Worm (Caenorhabditis elegans) whole organism, L1 larva: Measurements from ENCODE around the gene F43E2.6.

ENCODE experiments used
- C16A3.4 ChIP-seq: fragments of 150-350 bp; optimal IDR thresholded peaks from 2 replicates; lab custom pipeline; 2014; ENCODE audit warnings: missing biosample characterization, missing genetic modification characterization
- C34B4.2 ChIP-seq: sonication (generic microtip); optimal IDR thresholded peaks from 2 replicates; lab custom pipeline; 2017; ENCODE audit warnings: mild to moderate bottlenecking, missing genetic modification characterization, missing compliant biosample characterization
- F16B12.6 ChIP-seq: fragments of 150-350 bp; optimal IDR thresholded peaks from 2 replicates; lab custom pipeline; 2014; ENCODE audit warnings: missing biosample characterization, missing genetic modification characterization
- Y116A8C.19 ChIP-seq: sonication (generic microtip); optimal IDR thresholded peaks from 2 replicates; lab custom pipeline; 2016; ENCODE audit warnings: missing compliant biosample characterization, missing genetic modification characterization, borderline replicate concordance
- aha-1 ChIP-seq: fragments of 150-350 bp; optimal IDR thresholded peaks from 2 replicates; lab custom pipeline; 2014; ENCODE audit warnings: missing biosample characterization, missing genetic modification characterization
- ama-1 ChIP-seq: fragments of 150-350 bp; optimal IDR thresholded peaks from 2 replicates; lab custom pipeline; 2014
- ceh-63 ChIP-seq: fragments of 200-800 bp; sonication (Bioruptor generic); optimal IDR thresholded peaks from 2 replicates; lab custom pipeline; 2018; ENCODE audit warnings: mild to moderate bottlenecking, missing genetic modification characterization, missing compliant biosample characterization
- ceh-82 ChIP-seq, 3 experiments: fragments of 150-350 bp in 1 of 3; sonication (generic microtip) in 2 of 3; optimal IDR thresholded peaks; 2 replicates each; lab custom pipeline; 2014 to 2017; ENCODE audit warnings: missing biosample characterization in 3 of 3, missing genetic modification characterization in 3 of 3
- egl-27 ChIP-seq, 2 experiments: fragments of 150-350 bp in 1 of 2; sonication (generic microtip); optimal IDR thresholded peaks; 3 replicates each; lab custom pipeline; 2017 to 2018; ENCODE audit warnings: missing biosample characterization in 2 of 2, missing genetic modification characterization in 2 of 2, missing genetic modification reagents in 2 of 2
- elt-2 ChIP-seq: sonication (generic microtip); optimal IDR thresholded peaks from 2 replicates; lab custom pipeline; 2016; ENCODE audit warnings: missing genetic modification characterization, mild to moderate bottlenecking, inconsistent platforms, missing compliant biosample characterization, missing genetic modification reagents
- elt-3 ChIP-seq, 6 experiments: fragments of 150-350 bp in 1 of 6; sonication (generic microtip); optimal IDR thresholded peaks; 2 replicates each; lab custom pipeline; 2017 to 2018; ENCODE audit warnings: missing biosample characterization in 6 of 6, missing genetic modification characterization in 6 of 6, inconsistent platforms in 1 of 6
- fkh-10 ChIP-seq: sonication (generic microtip); optimal IDR thresholded peaks from 2 replicates; lab custom pipeline; 2017; ENCODE audit warnings: missing biosample characterization, missing genetic modification reagents, missing genetic modification characterization
- fkh-8 ChIP-seq: sonication (generic microtip); optimal IDR thresholded peaks from 2 replicates; lab custom pipeline; 2016; ENCODE audit warnings: mild to moderate bottlenecking, missing genetic modification characterization, missing compliant biosample characterization
- hlh-4 ChIP-seq: sonication (generic microtip); optimal IDR thresholded peaks from 2 replicates; lab custom pipeline; 2016; ENCODE audit warnings: mild to moderate bottlenecking, missing genetic modification characterization, missing compliant biosample characterization
- hpl-2 ChIP-seq: fragments of 150-350 bp; optimal IDR thresholded peaks from 2 replicates; lab custom pipeline; 2014; ENCODE audit warnings: missing biosample characterization, missing genetic modification reagents, missing genetic modification characterization
- isw-1 ChIP-seq: fragments of 200-800 bp; sonication (Bioruptor generic); IDR thresholded peaks from 2 replicates; pipeline ENCODE4 v1.3.6; 2022; ENCODE audit warnings: missing genetic modification characterization, missing compliant biosample characterization
- lin-14 ChIP-seq: fragments of 200-800 bp; sonication (Bioruptor generic); optimal IDR thresholded peaks from 2 replicates; lab custom pipeline; 2018; ENCODE audit warnings: mild to moderate bottlenecking, missing genetic modification characterization, moderate library complexity, missing compliant biosample characterization
- lir-3 ChIP-seq: sonication (generic microtip); optimal IDR thresholded peaks from 2 replicates; lab custom pipeline; 2016; ENCODE audit warnings: mild to moderate bottlenecking, missing genetic modification characterization, moderate library complexity, missing compliant biosample characterization; ENCODE audit not compliant: poor library complexity
- mab-9 ChIP-seq: fragments of 200-800 bp; sonication (Bioruptor generic); IDR thresholded peaks from 2 replicates; pipeline ENCODE4 v1.3.6; 2022; ENCODE audit warnings: missing genetic modification reagents, missing genetic modification characterization, missing compliant biosample characterization
- nhr-20 ChIP-seq: sonication (generic microtip); optimal IDR thresholded peaks from 2 replicates; lab custom pipeline; 2016; ENCODE audit warnings: mild to moderate bottlenecking, missing genetic modification characterization, missing compliant biosample characterization
- nhr-237 ChIP-seq: fragments of 150-350 bp; optimal IDR thresholded peaks from 2 replicates; lab custom pipeline; 2014; ENCODE audit warnings: missing biosample characterization, missing genetic modification characterization
- nhr-47 ChIP-seq: sonication (generic microtip); optimal IDR thresholded peaks from 2 replicates; lab custom pipeline; 2016; ENCODE audit warnings: mild to moderate bottlenecking, missing genetic modification characterization, moderate library complexity, missing compliant biosample characterization
- nhr-77 ChIP-seq: fragments of 150-350 bp; optimal IDR thresholded peaks from 2 replicates; lab custom pipeline; 2014; ENCODE audit warnings: missing biosample characterization, missing genetic modification characterization
- nhr-84 ChIP-seq: sonication (generic microtip); optimal IDR thresholded peaks from 2 replicates; lab custom pipeline; 2017; ENCODE audit warnings: missing biosample characterization, missing genetic modification characterization
- pag-3 ChIP-seq: sonication (generic microtip); optimal IDR thresholded peaks from 2 replicates; lab custom pipeline; 2017; ENCODE audit warnings: missing genetic modification characterization, mild to moderate bottlenecking, missing compliant biosample characterization, antibody characterized with exemption, borderline replicate concordance; ENCODE audit not compliant: insufficient read depth
- pqm-1 ChIP-seq: sonication (generic microtip); optimal IDR thresholded peaks from 3 replicates; lab custom pipeline; 2017; ENCODE audit warnings: missing biosample characterization, missing genetic modification characterization
- snu-23 ChIP-seq: sonication (generic microtip); optimal IDR thresholded peaks from 2 replicates; lab custom pipeline; 2016; ENCODE audit warnings: missing genetic modification characterization, missing compliant biosample characterization
- sptf-1 ChIP-seq: fragments of 150-350 bp; optimal IDR thresholded peaks from 2 replicates; lab custom pipeline; 2014; ENCODE audit warnings: missing biosample characterization, missing genetic modification characterization
- sup-37 ChIP-seq: fragments of 200-800 bp; sonication (Bioruptor generic); optimal IDR thresholded peaks from 2 replicates; lab custom pipeline; 2018; ENCODE audit warnings: mild to moderate bottlenecking, missing genetic modification characterization, missing compliant biosample characterization
- tbx-2 ChIP-seq: sonication (generic microtip); optimal IDR thresholded peaks from 2 replicates; lab custom pipeline; 2016; ENCODE audit warnings: missing genetic modification characterization, missing compliant biosample characterization
- tlp-1 ChIP-seq: fragments of 150-350 bp; optimal IDR thresholded peaks from 2 replicates; lab custom pipeline; 2014; ENCODE audit warnings: missing biosample characterization, missing genetic modification characterization
- unc-62 ChIP-seq: fragments of 150-350 bp; optimal IDR thresholded peaks from 2 replicates; lab custom pipeline; 2014; ENCODE audit warnings: missing biosample characterization, missing genetic modification reagents, missing genetic modification characterization
- unc-86 ChIP-seq: sonication (generic microtip); optimal IDR thresholded peaks from 2 replicates; lab custom pipeline; 2016; ENCODE audit warnings: missing genetic modification characterization, missing compliant biosample characterization
- zag-1 ChIP-seq: fragments of 150-350 bp; optimal IDR thresholded peaks from 2 replicates; lab custom pipeline; 2014; ENCODE audit warnings: missing biosample characterization, missing genetic modification characterization
- ztf-4 ChIP-seq: fragments of 150-350 bp; optimal IDR thresholded peaks from 2 replicates; lab custom pipeline; 2014; ENCODE audit warnings: missing biosample characterization, missing genetic modification characterization

Gene F43E2.6

DNA sequence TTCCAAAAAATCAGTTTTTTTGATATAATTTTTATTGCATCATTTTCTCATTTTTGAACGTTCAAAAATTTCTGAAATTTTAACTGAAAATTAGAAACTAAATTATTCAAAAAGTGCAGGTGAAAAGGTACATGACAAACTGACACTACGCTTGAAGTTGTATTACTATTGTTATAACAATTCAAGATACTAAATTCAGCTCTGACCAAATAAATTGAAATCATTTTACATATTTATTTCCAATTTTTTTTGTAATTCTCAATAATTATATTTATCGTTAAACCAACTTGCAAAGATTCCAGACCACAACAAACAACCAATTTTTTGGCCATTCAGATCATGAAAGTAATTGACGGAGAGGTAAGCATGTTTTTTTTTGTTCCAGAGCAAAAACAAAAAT lies 16.8 kb upstream of the F43E2.6 start, which contains the start of gene sre-3:
Gene sre-3, plus strand, starts transcription at position 301 of the 400 bp plus-strand sequence.
- TF ChIP-seq elt-2 (tag; lab: Kevin White, UChicago) (no peak), ceh-82 (tag; optimal IDR thresholded peaks at IDR 0.05; lab: Kevin White, UChicago) (no peak)

DNA sequence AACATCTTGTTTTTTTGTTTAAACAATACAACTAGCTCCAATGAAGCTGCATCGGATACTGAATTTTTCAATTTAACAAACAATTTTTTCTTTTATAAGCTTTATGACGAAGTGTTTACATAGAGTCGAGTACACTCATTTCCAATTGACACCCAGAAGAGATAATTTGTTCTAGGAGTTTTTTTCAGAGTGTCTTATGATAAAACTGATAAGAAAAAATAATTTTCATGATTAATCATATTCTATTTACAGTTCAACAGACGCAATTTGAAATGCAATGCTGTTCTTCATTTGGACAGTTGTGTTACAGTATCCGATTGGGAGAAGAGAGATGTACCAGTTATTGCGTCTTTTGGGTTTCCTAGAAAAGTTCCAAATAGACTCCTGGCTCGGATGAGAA lies 13.3 kb upstream of the F43E2.6 start:
- TF ChIP-seq C34B4.2, result no peak
- TF ChIP-seq ceh-63 (GFP tag; lab: Kevin White, UChicago), result no peak
- TF ChIP-seq C16A3.4 (tag; lab: Kevin White, UChicago), result no peak
- no peak for TF ChIP-seq tlp-1 (tag; lab: Kevin White, UChicago)
- TF ChIP-seq sptf-1 (tag; lab: Kevin White, UChicago), result no peak
- no peak for TF ChIP-seq aha-1 (tag; lab: Kevin White, UChicago)
- no peak for TF ChIP-seq ztf-4 (tag; lab: Kevin White, UChicago)
- no peak for TF ChIP-seq nhr-237 (tag; lab: Kevin White, UChicago)
- no peak for TF ChIP-seq tbx-2 (tag; lab: Kevin White, UChicago)
- TF ChIP-seq lin-14 (GFP tag; lab: Kevin White, UChicago), result no peak
- TF ChIP-seq egl-27 (tag; optimal IDR thresholded peaks at IDR 0.05; lab: Kevin White, UChicago), result no peak
- no peak for TF ChIP-seq pag-3 (tag; lab: Kevin White, UChicago)
- no peak for TF ChIP-seq elt-2 (tag; lab: Kevin White, UChicago)
- no peak for TF ChIP-seq nhr-84 (tag; lab: Kevin White, UChicago)

DNA sequence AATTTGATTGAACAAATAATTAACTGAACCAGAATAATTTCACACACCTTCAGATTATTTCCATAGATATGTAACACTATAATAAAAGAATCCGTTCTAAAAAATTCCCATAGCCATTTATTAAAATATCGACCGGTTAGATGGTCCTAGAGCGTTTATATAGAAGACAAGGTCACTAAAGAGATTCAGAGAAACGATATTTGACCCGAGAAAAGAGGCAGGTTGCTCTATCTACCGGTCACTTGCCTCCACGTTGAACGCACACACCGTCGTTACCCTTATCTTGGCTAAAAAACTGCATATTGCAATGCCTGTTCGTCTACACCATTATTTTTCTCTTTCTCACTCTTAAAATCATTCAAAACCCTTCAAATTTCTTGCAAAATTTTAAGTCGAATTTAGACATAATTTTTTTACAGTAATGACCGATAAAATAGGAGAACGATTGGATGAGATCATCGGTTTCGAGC lies 12.5 kb upstream of the F43E2.6 start, which contains the start of gene C07D10.5:
Gene C07D10.5, plus strand, starts transcription at position 420 of the 470 bp plus-strand sequence.
- TF ChIP-seq unc-62 (GFP tag; lab: Kevin White, UChicago) (no peak), nhr-47 (tag; lab: Kevin White, UChicago) (no peak), nhr-20 (tag; lab: Kevin White, UChicago) (no peak), ztf-4 (tag; lab: Kevin White, UChicago) (no peak), elt-2 (tag; lab: Kevin White, UChicago) (no peak), sptf-1 (tag; lab: Kevin White, UChicago) (no peak), F16B12.6 (tag; lab: Kevin White, UChicago) (no peak), Y116A8C.19 (no peak), elt-3 (tag; optimal IDR thresholded peaks at IDR 0.05; lab: Kevin White, UChicago) (no peak), ama-1 (lab: Kevin White, UChicago) (no peak), egl-27 (tag; optimal IDR thresholded peaks at IDR 0.05; lab: Kevin White, UChicago) (no peak), pqm-1 (tag; lab: Kevin White, UChicago) (no peak), snu-23 (GFP tag; lab: Kevin White, UChicago) (no peak), unc-86 (tag; lab: Kevin White, UChicago) (no peak)

DNA sequence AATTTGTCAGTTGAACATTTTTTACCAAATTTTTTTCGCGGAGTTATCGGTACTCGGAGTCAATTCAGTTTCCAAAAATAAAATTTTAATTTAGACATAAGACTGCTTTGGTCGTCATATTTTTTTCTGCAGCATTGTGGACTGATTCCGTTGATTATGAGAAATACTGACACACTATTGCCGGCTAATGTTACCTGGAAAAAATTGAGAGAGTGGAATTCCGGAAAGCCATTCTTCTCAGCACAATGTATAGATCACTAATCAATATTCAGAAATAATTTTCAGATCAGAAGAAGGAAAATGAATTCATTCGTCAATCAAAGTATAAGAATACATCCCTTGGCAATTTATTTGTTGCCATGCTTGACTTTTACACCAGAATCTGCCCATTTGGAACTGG lies 10.4 kb upstream of the F43E2.6 start, which contains the start of gene C07D10.6:
Gene C07D10.6, plus strand, starts transcription at position 301 of the 400 bp plus-strand sequence.
- TF ChIP-seq isw-1 (GFP tag; lab: Robert Waterston, UW), result no peak
- no peak for TF ChIP-seq fkh-8 (tag; lab: Kevin White, UChicago)
- no peak for TF ChIP-seq mab-9
- TF ChIP-seq fkh-10, result no peak
- no peak for TF ChIP-seq C16A3.4 (tag; lab: Kevin White, UChicago)
- TF ChIP-seq unc-62 (GFP tag; lab: Kevin White, UChicago), result no peak
- no peak for TF ChIP-seq sup-37 (GFP tag; lab: Kevin White, UChicago)
- no peak for TF ChIP-seq unc-86 (tag; lab: Kevin White, UChicago)
- no peak for TF ChIP-seq nhr-77 (tag; lab: Kevin White, UChicago)
- no peak for TF ChIP-seq ceh-82 (tag; optimal IDR thresholded peaks at IDR 0.05; lab: Kevin White, UChicago)
- no peak for TF ChIP-seq zag-1 (tag; lab: Kevin White, UChicago)
- TF ChIP-seq hlh-4 (tag; lab: Kevin White, UChicago), result no peak
- TF ChIP-seq pag-3 (tag; lab: Kevin White, UChicago), result no peak
- TF ChIP-seq hpl-2 (GFP tag; lab: Kevin White, UChicago), result no peak
- TF ChIP-seq lir-3 (tag; lab: Kevin White, UChicago), result no peak
